Fruit fly (Drosophila melanogaster) whole organism, embryonic: ENCODE measurements around the gene Kpc1.

ENCODE experiments used
- Awh ChIP-seq: fragments of 200-800 bp; sonication (Bioruptor generic); IDR thresholded peaks from 2 replicates; pipeline ENCODE4, ENCODE4 v1.3.6; 2022; ENCODE audit warnings: missing biosample characterization, missing genetic modification characterization
- CG10431 ChIP-seq: fragments of 200-800 bp; sonication (Bioruptor generic); optimal IDR thresholded peaks from 3 replicates; lab custom pipeline; 2018; ENCODE audit warnings: missing biosample characterization, mild to moderate bottlenecking, missing genetic modification characterization
- CG10654 ChIP-seq: fragments of 200-800 bp; sonication (Bioruptor generic); optimal IDR thresholded peaks from 2 replicates; lab custom pipeline; 2016; ENCODE audit warnings: missing biosample characterization, missing genetic modification characterization
- CG11504 ChIP-seq: fragments of 200-800 bp; sonication (Bioruptor generic); optimal IDR thresholded peaks from 3 replicates; lab custom pipeline; 2019; ENCODE audit warnings: missing biosample characterization, mild to moderate bottlenecking, missing genetic modification characterization, moderate library complexity
- CG11696 ChIP-seq: fragments of 200-800 bp; sonication (Bioruptor generic); IDR thresholded peaks from 2 replicates; pipeline ENCODE4 v1.3.6; 2022; ENCODE audit warnings: missing biosample characterization, missing genetic modification characterization
- CG12236 ChIP-seq: fragments of 200-800 bp; sonication (Bioruptor generic); optimal IDR thresholded peaks from 2 replicates; lab custom pipeline; 2016; ENCODE audit warnings: missing biosample characterization, missing genetic modification characterization
- CG12769 ChIP-seq: fragments of 200-800 bp; sonication (Bioruptor generic); optimal IDR thresholded peaks from 2 replicates; lab custom pipeline; 2019; ENCODE audit warnings: missing biosample characterization, mild to moderate bottlenecking, missing genetic modification characterization, moderate library complexity
- CG13894 ChIP-seq: fragments of 200-800 bp; sonication (Bioruptor generic); optimal IDR thresholded peaks from 3 replicates; lab custom pipeline; 2018; ENCODE audit warnings: missing biosample characterization, mild to moderate bottlenecking, missing genetic modification characterization, moderate library complexity
- CG14441 ChIP-seq: fragments of 200-800 bp; sonication (Bioruptor generic); IDR thresholded peaks from 2 replicates; pipeline ENCODE4 v1.3.6; 2022; ENCODE audit warnings: missing biosample characterization, missing genetic modification characterization
- CG17568 ChIP-seq: fragments of 200-800 bp; sonication (Bioruptor generic); optimal IDR thresholded peaks from 2 replicates; lab custom pipeline; 2018; ENCODE audit warnings: missing biosample characterization, mild to moderate bottlenecking, missing genetic modification characterization, moderate library complexity
- CG2116 ChIP-seq: fragments of 200-800 bp; sonication (Bioruptor generic); optimal IDR thresholded peaks from 3 replicates; lab custom pipeline; 2018; ENCODE audit warnings: missing biosample characterization, mild to moderate bottlenecking, missing genetic modification characterization
- CG2712 ChIP-seq: fragments of 200-800 bp; optimal IDR thresholded peaks from 3 replicates; lab custom pipeline; 2019; ENCODE audit warnings: missing biosample characterization, mild to moderate bottlenecking, missing genetic modification characterization, moderate library complexity
- CG33557 ChIP-seq: fragments of 200-800 bp; sonication (Bioruptor generic); optimal IDR thresholded peaks from 2 replicates; lab custom pipeline; 2019; ENCODE audit warnings: missing biosample characterization, mild to moderate bottlenecking, missing genetic modification characterization, moderate library complexity
- CG4360 ChIP-seq: fragments of 200-800 bp; sonication (Bioruptor generic); IDR thresholded peaks from 2 replicates; pipeline ENCODE4 v1.3.6; 2022; ENCODE audit warnings: missing biosample characterization, missing genetic modification characterization
- CG4707 ChIP-seq: fragments of 200-800 bp; sonication (Bioruptor generic); optimal IDR thresholded peaks from 2 replicates; lab custom pipeline; 2018; ENCODE audit warnings: missing biosample characterization, mild to moderate bottlenecking, missing genetic modification characterization, moderate library complexity
- CG4820 ChIP-seq: fragments of 200-800 bp; sonication (Bioruptor generic); optimal IDR thresholded peaks from 3 replicates; lab custom pipeline; 2016; ENCODE audit warnings: missing biosample characterization, missing genetic modification characterization
- CG5953 ChIP-seq: fragments of 200-800 bp; sonication (Bioruptor generic); IDR thresholded peaks from 2 replicates; pipeline ENCODE4 v1.3.6; 2022; ENCODE audit warnings: missing biosample characterization, missing genetic modification characterization
- CG6175 ChIP-seq: fragments of 200-800 bp; sonication (Bioruptor generic); IDR thresholded peaks from 3 replicates; pipeline ENCODE4 v1.3.6; 2022; ENCODE audit warnings: missing biosample characterization, missing genetic modification characterization
- CG6272 ChIP-seq: fragments of 200-800 bp; sonication (Bioruptor generic); IDR thresholded peaks from 2 replicates; pipeline ENCODE4 v1.3.6; 2022; ENCODE audit warnings: missing biosample characterization, missing genetic modification characterization
- CG9437 ChIP-seq: fragments of 200-800 bp; sonication (Bioruptor generic); optimal IDR thresholded peaks from 2 replicates; lab custom pipeline; 2018; ENCODE audit warnings: missing biosample characterization, mild to moderate bottlenecking, missing genetic modification characterization
- CG9817 ChIP-seq: fragments of 200-800 bp; sonication (Bioruptor generic); optimal IDR thresholded peaks from 2 replicates; lab custom pipeline; 2018; ENCODE audit warnings: missing biosample characterization, mild to moderate bottlenecking, missing genetic modification characterization, moderate library complexity
- Chrac-16 ChIP-seq: fragments of 200-800 bp; sonication (Bioruptor generic); optimal IDR thresholded peaks from 3 replicates; lab custom pipeline; 2016; ENCODE audit warnings: missing biosample characterization, missing genetic modification characterization
- CkIIα-i1 ChIP-seq: fragments of 200-800 bp; sonication (Bioruptor generic); IDR thresholded peaks from 2 replicates; pipeline ENCODE4 v1.3.6; 2022; ENCODE audit warnings: missing biosample characterization, missing genetic modification characterization
- Dll ChIP-seq: fragments of 200-800 bp; sonication (Bioruptor generic); IDR thresholded peaks from 4 replicates; pipeline ENCODE4 v1.3.6; 2022; ENCODE audit warnings: missing biosample characterization, missing genetic modification characterization; ENCODE audit not compliant: partially characterized antibody
- H15 ChIP-seq: fragments of 200-800 bp; sonication (Bioruptor generic); IDR thresholded peaks from 3 replicates; pipeline ENCODE4 v1.3.6; 2022; ENCODE audit warnings: missing biosample characterization, missing genetic modification characterization
- Lpt ChIP-seq: fragments of >200 bp; optimal IDR thresholded peaks from 2 replicates; lab custom pipeline; 2018; ENCODE audit warnings: missing biosample characterization, missing genetic modification characterization
- Max ChIP-seq: fragments of 200-800 bp; sonication (Bioruptor generic); optimal IDR thresholded peaks from 2 replicates; lab custom pipeline; 2016; ENCODE audit warnings: missing biosample characterization, mild to moderate bottlenecking, missing genetic modification characterization
- Nf-YB ChIP-seq: fragments of 200-800 bp; sonication (Bioruptor generic); optimal IDR thresholded peaks from 3 replicates; lab custom pipeline; 2019; ENCODE audit warnings: missing biosample characterization, mild to moderate bottlenecking, missing genetic modification characterization, moderate library complexity
- Side ChIP-seq: fragments of 200-800 bp; sonication (Bioruptor generic); optimal IDR thresholded peaks from 2 replicates; lab custom pipeline; 2016; ENCODE audit warnings: missing biosample characterization, missing genetic modification characterization
- al ChIP-seq: fragments of 200-800 bp; sonication (Bioruptor generic); IDR thresholded peaks from 2 replicates; pipeline ENCODE4 v1.3.6; 2022; ENCODE audit warnings: missing biosample characterization, missing genetic modification characterization
- amos ChIP-seq: fragments of 200-800 bp; sonication (Bioruptor generic); IDR thresholded peaks from 2 replicates; pipeline ENCODE4 v1.3.6; 2022; ENCODE audit warnings: missing biosample characterization, missing genetic modification characterization; ENCODE audit not compliant: partially characterized antibody
- cas ChIP-seq: fragments of 200-800 bp; sonication (Bioruptor generic); IDR thresholded peaks from 2 replicates; pipeline ENCODE4 v1.3.6; 2022; ENCODE audit warnings: missing biosample characterization, missing genetic modification characterization
- crp ChIP-seq, 2 experiments: fragments of 200-800 bp; sonication (Bioruptor generic); optimal IDR thresholded peaks; 2 replicates in 1 of 2; 3 replicates in 1 of 2; lab custom pipeline; 2017; ENCODE audit warnings: missing biosample characterization in 2 of 2, missing genetic modification characterization in 2 of 2, mild to moderate bottlenecking in 1 of 2, moderate library complexity in 1 of 2
- emc ChIP-seq: fragments of 200-800 bp; sonication (Bioruptor generic); optimal IDR thresholded peaks from 2 replicates; lab custom pipeline; 2016; ENCODE audit warnings: missing biosample characterization, missing genetic modification characterization
- en ChIP-seq: fragments of 200-800 bp; sonication (Bioruptor generic); optimal IDR thresholded peaks from 2 replicates; lab custom pipeline; 2016; ENCODE audit warnings: missing biosample characterization, missing genetic modification characterization
- gcm ChIP-seq: fragments of 200-800 bp; sonication (Bioruptor generic); optimal IDR thresholded peaks from 2 replicates; lab custom pipeline; 2019; ENCODE audit warnings: missing biosample characterization, mild to moderate bottlenecking, missing genetic modification characterization, moderate library complexity
- h ChIP-seq: fragments of >200 bp; optimal IDR thresholded peaks from 2 replicates; lab custom pipeline; 2017
- hbn ChIP-seq: fragments of 200-800 bp; sonication (Bioruptor generic); IDR thresholded peaks from 2 replicates; pipeline ENCODE4 v1.3.6; 2022; ENCODE audit warnings: missing biosample characterization, missing genetic modification characterization; ENCODE audit not compliant: partially characterized antibody
- jing ChIP-seq: fragments of 200-800 bp; sonication (Bioruptor generic); optimal IDR thresholded peaks from 2 replicates; lab custom pipeline; 2018; ENCODE audit warnings: missing biosample characterization, mild to moderate bottlenecking, missing genetic modification characterization
- knrl ChIP-seq: fragments of 200-800 bp; sonication (Bioruptor generic); IDR thresholded peaks from 3 replicates; pipeline ENCODE4 v1.3.6; 2022; ENCODE audit warnings: missing biosample characterization, missing genetic modification characterization; ENCODE audit not compliant: partially characterized antibody
- pb ChIP-seq: fragments of 200-800 bp; sonication (Bioruptor generic); optimal IDR thresholded peaks from 3 replicates; lab custom pipeline; 2016; ENCODE audit warnings: missing biosample characterization, missing genetic modification characterization
- sc ChIP-seq, 3 experiments: fragments of >200 bp in 2 of 3; fragments of 200-800 bp in 1 of 3; sonication (Bioruptor generic) in 1 of 3; optimal IDR thresholded peaks; 2 replicates in 2 of 3; 3 replicates in 1 of 3; lab custom pipeline; 2017; ENCODE audit warnings: mild to moderate bottlenecking in 1 of 3, missing biosample characterization in 1 of 3, missing genetic modification characterization in 1 of 3, missing genetic modification reagents in 1 of 3
- stwl ChIP-seq: fragments of 200-800 bp; sonication (Bioruptor generic); optimal IDR thresholded peaks from 3 replicates; lab custom pipeline; 2018; ENCODE audit warnings: missing biosample characterization, mild to moderate bottlenecking, missing genetic modification characterization, moderate library complexity
- trem ChIP-seq: fragments of 200-800 bp; optimal IDR thresholded peaks from 3 replicates; lab custom pipeline; 2019; ENCODE audit warnings: missing biosample characterization, mild to moderate bottlenecking, missing genetic modification characterization, moderate library complexity
- ttk ChIP-seq: fragments of 200-800 bp; sonication (Bioruptor generic); IDR thresholded peaks from 2 replicates; pipeline ENCODE4 v2.1.2; 2022; ENCODE audit warnings: missing biosample characterization, missing genetic modification characterization
- wdn ChIP-seq: fragments of 200-800 bp; sonication (Bioruptor generic); IDR thresholded peaks from 2 replicates; pipeline ENCODE4 v1.3.6; 2022; ENCODE audit warnings: missing biosample characterization, missing genetic modification characterization
- zen2 ChIP-seq: fragments of 200-800 bp; sonication (Bioruptor generic); IDR thresholded peaks from 3 replicates; pipeline ENCODE4 v1.3.6; 2022; ENCODE audit warnings: missing biosample characterization, missing genetic modification characterization; ENCODE audit not compliant: partially characterized antibody

The Kpc1 gene

DNA sequence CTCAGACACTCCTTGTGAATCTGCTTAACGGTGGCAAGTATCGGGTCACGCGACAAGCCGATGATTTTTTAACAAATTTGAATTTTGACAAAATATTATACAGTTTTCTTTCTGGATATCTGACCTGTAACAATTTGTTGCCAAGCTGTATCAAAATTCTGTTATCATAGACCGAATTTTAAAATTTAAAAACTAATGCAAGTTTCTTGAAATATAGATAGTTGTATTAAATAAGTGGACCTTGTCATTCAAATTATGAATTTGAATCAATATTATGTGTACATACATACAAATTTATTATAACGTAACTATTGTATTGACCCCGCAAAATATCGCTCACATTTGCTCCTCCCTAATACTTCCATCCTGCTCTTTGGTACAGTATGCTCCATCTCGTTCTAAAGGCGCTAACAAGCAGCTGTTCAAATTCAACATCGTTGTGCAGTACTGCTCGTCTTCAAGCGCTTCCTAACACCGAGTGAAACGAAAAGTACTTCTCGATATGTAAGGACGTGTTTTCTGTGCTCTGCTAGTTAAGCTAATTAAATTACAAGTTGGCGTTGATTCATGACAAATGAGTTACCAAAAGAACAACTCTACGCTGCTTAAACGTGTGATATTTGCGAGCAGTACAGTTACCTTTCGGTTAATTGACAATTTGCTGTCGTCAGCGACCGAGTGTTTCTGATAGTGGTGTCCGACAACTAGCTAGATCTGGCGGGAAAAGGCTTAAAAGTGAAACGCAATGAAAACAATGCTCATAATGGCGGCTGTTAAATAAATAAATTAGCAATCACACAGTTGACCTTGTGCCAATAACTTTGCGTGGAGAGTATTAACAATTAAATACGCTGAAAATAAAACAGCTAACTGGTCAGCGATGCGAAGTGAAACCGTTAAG is at the start of gene Kpc1, which contains the start of gene CG42542 (continued):
- TF ChIP-seq CG6272 (GFP tag; lab: Robert Waterston, UW) (no peak), Awh (no peak; the same call in 1 of the 2 replicates), CG11696 (GFP tag; lab: Robert Waterston, UW) (0 out of 2 replicates have a peak, but pooled peaks have one; percentile 30), CG6175 (peak; percentile 63; the same call in 1 of the 3 replicates), emc (GFP tag; lab: Kevin White, UChicago) (peak; percentile 27), Max (GFP tag; lab: Kevin White, UChicago) (peak; percentile 77), al (GFP tag; lab: Robert Waterston, UW) (peak; percentile 27; the same call in 1 of the 2 replicates), CG5953 (GFP tag; lab: Robert Waterston, UW) (no peak), CG13894 (no peak), en (GFP tag; lab: Kevin White, UChicago) (peak; percentile 25), cas (GFP tag; lab: Robert Waterston, UW) (peak; percentile 16; the same call in 1 of the 2 replicates), CkIIα-i1 (no peak), CG12236 (GFP tag; lab: Kevin White, UChicago) (peak; percentile 33), crp (GFP tag; optimal IDR thresholded peaks at IDR 0.05; lab: Kevin White, UChicago) (peak; percentile 63 to 90), CG4360 (0 out of 2 replicates have a peak, but pooled peaks have one; percentile 16), trem (peak; percentile 51), gcm (no peak), zen2 (GFP tag; lab: Robert Waterston, UW) (peak; percentile 90), CG4707 (GFP tag; lab: Kevin White, UChicago) (peak; percentile 50), pb (GFP tag; lab: Kevin White, UChicago) (peak; percentile 64), CG11504 (tag; lab: Kevin White, UChicago) (no peak), ttk (peak; percentile 46; the same call in 1 of the 2 replicates), Dll (GFP tag; lab: Robert Waterston, UW) (peak; percentile 96), CG2116 (peak; percentile 59), Lpt (GFP tag; lab: Kevin White, UChicago) (no peak), Chrac-16 (GFP tag; lab: Kevin White, UChicago) (peak; percentile 67), sc (optimal IDR thresholded peaks at IDR 0.05; lab: Kevin White, UChicago) (no peak), sc (GFP tag; optimal IDR thresholded peaks at IDR 0.05; lab: Kevin White, UChicago) (peak; percentile 53), h (lab: Kevin White, UChicago) (no peak), stwl (tag; lab: Kevin White, UChicago) (peak; percentile 87), CG4820 (GFP tag; lab: Kevin White, UChicago) (peak; percentile 60), CG2712 (tag; lab: Kevin White, UChicago) (peak; percentile 31), H15 (GFP tag; lab: Robert Waterston, UW) (0 out of 3 replicates have a peak, but pooled peaks have one; percentile 42), CG10431 (GFP tag; lab: Kevin White, UChicago) (no peak), CG10654 (peak; percentile 70), CG33557 (peak; percentile 57), wdn (GFP tag; lab: Robert Waterston, UW) (peak; percentile 56), CG14441 (GFP tag; lab: Robert Waterston, UW) (peak; percentile 54; the same call in 1 of the 2 replicates), amos (peak; percentile 89), CG17568 (no peak), CG12769 (no peak), CG9437 (peak; percentile 91), Side (GFP tag; lab: Kevin White, UChicago) (peak; percentile 61), Nf-YB (GFP tag; lab: Kevin White, UChicago) (peak; percentile 34), CG9817 (tag; lab: Kevin White, UChicago) (peak; percentile 47), jing (GFP tag; lab: Kevin White, UChicago) (peak; percentile 7), hbn (peak; percentile 89), knrl (peak; percentile 93)
